Worm (Caenorhabditis elegans): ENCODE data around the gene ttr-46.
A peak's percentile ranks its signal among the peaks of the same experiment; 100 is the strongest.

- peak; percentile 45; the same call in 1 of the 2 replicates for TF ChIP-seq lin-26 (GFP tag; IDR thresholded peaks at IDR 0.05)
- TF ChIP-seq nhr-90 (tag; optimal IDR thresholded peaks at IDR 0.05), result no peak
- TF ChIP-seq tlf-1 (GFP tag; optimal IDR thresholded peaks at IDR 0.05), result no peak
- TF ChIP-seq rpc-1 (optimal IDR thresholded peaks at IDR 0.05), result no peak
- no peak for TF ChIP-seq rpc-1 (tag; optimal IDR thresholded peaks at IDR 0.05)
- no peak for TF ChIP-seq akir-1 (GFP tag; optimal IDR thresholded peaks at IDR 0.05)
- TF ChIP-seq mel-28 (tag; optimal IDR thresholded peaks at IDR 0.05; ENCODE audit: borderline replicate concordance), result no peak
Observed at ce11 chrV:9978425-9978824, 27.4 kb downstream of the ttr-46 start.

Measured in whole organism, young adult.